Fruit fly (Drosophila melanogaster): ENCODE data around the gene Prosalpha6T.

- TF ChIP-seq kay (GFP tag; ENCODE audit: borderline replicate concordance) (peak; percentile 6), Crg-1 (GFP tag; optimal IDR thresholded peaks at IDR 0.05) (no peak), CG33017 (tag; optimal IDR thresholded peaks at IDR 0.05) (no peak), CG11617 (GFP tag; optimal IDR thresholded peaks at IDR 0.05) (no peak), CG14711 (tag; optimal IDR thresholded peaks at IDR 0.05) (no peak)
Observed at dm6 chr2L:13231739-13232138, at the start of gene Prosalpha6T.

Measured in whole organism, adult.